Fruit fly (Drosophila melanogaster): ENCODE results near the gene CG1316.

The CG1316 gene

DNA sequence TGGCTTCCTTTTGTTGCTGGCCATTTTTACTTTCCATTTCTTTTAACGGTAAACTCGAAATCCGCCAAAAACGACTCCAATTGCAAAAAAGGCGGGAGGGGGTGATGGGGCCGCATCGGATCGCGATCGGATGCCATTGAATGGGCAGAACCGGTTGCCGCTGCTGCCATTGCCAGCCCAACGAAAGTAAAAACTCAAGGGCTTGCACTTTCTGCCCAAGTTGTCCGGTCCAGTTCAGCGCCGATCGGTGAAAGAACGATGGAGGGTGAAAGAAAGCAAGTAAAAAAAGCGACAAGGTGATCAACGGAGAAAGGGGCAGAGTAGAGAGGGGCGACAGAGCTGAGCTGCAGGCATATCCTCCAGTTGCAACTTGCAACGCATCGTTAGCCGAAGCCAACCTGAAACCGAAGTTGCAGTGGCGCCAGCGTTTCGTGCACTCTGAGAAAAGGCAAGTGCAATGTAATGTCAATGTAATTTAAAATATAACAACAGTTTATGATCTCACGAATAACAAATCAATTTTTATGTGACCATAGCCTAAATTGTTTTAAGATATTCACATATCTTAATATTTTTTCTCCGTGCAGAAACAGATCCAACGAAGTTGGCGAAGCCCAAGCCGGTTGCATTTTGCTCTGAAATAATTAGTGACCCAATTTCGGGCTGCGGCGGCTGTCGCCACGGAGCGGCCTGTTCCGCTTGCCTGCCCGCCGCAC lies 20.8 kb downstream of the CG1316 start:
- TF ChIP-seq br (GFP tag; optimal IDR thresholded peaks at IDR 0.05), result peak; percentile 59
- TF ChIP-seq CrebA (GFP tag; optimal IDR thresholded peaks at IDR 0.05; ENCODE audit: borderline replicate concordance), result no peak
- TF ChIP-seq rgr (GFP tag; optimal IDR thresholded peaks at IDR 0.05), result peak; percentile 63
- TF ChIP-seq psq (GFP tag; optimal IDR thresholded peaks at IDR 0.05), result peak; percentile 46
- no peak for TF ChIP-seq Dif (GFP tag; optimal IDR thresholded peaks at IDR 0.05; ENCODE audit: partially characterized antibody)
- peak; percentile 31 for TF ChIP-seq woc (GFP tag; optimal IDR thresholded peaks at IDR 0.05)
- peak; percentile 60 for TF ChIP-seq OdsH (GFP tag; optimal IDR thresholded peaks at IDR 0.05)
- TF ChIP-seq Sp1 (GFP tag; optimal IDR thresholded peaks at IDR 0.05), result peak; percentile 65
- peak; percentile 75 for TF ChIP-seq fru (GFP tag; optimal IDR thresholded peaks at IDR 0.05)
- no peak for TF ChIP-seq Dfd (GFP tag; optimal IDR thresholded peaks at IDR 0.05)
- TF ChIP-seq dmrt93B (GFP tag; optimal IDR thresholded peaks at IDR 0.05), result peak; percentile 34
- no peak for TF ChIP-seq Hr83 (GFP tag; optimal IDR thresholded peaks at IDR 0.05; ENCODE audit: poor library complexity, severe bottlenecking)
- TF ChIP-seq foxo (GFP tag; optimal IDR thresholded peaks at IDR 0.05), result peak in 1 of 2 experiments; percentile 61
- TF ChIP-seq HLH106 (tag; optimal IDR thresholded peaks at IDR 0.05), result peak; percentile 68
- peak; percentile 68 for TF ChIP-seq ey (GFP tag; optimal IDR thresholded peaks at IDR 0.05)
- TF ChIP-seq h (GFP tag; optimal IDR thresholded peaks at IDR 0.05), result peak; percentile 77

- no peak for TF ChIP-seq foxo (GFP tag; optimal IDR thresholded peaks at IDR 0.05)
- TF ChIP-seq Myc (optimal IDR thresholded peaks at IDR 0.05), result no peak
- no peak for TF ChIP-seq tai (GFP tag; optimal IDR thresholded peaks at IDR 0.05)
- no peak for TF ChIP-seq sage (GFP tag; optimal IDR thresholded peaks at IDR 0.05)
- TF ChIP-seq Dfd (GFP tag; optimal IDR thresholded peaks at IDR 0.05), result no peak
- no peak for TF ChIP-seq br (GFP tag; optimal IDR thresholded peaks at IDR 0.05)
- TF ChIP-seq Vsx2 (GFP tag; optimal IDR thresholded peaks at IDR 0.05; ENCODE audit: partially characterized antibody), result no peak
- no peak for TF ChIP-seq Mio (GFP tag; optimal IDR thresholded peaks at IDR 0.05)
- no peak for TF ChIP-seq h (GFP tag; optimal IDR thresholded peaks at IDR 0.05)
- TF ChIP-seq dmrt93B (GFP tag; optimal IDR thresholded peaks at IDR 0.05), result no peak
- TF ChIP-seq Hr78 (GFP tag; optimal IDR thresholded peaks at IDR 0.05), result no peak
- no peak for TF ChIP-seq HLH106 (tag; optimal IDR thresholded peaks at IDR 0.05)
- TF ChIP-seq jim (GFP tag; optimal IDR thresholded peaks at IDR 0.05), result no peak
These were observed 24.2 kb downstream of the CG1316 start, which contains the start of gene dyl for dm6 chr3L:4307691-4308383. TSS of gene dyl (minus strand) at chr3L:4307718.

DNA sequence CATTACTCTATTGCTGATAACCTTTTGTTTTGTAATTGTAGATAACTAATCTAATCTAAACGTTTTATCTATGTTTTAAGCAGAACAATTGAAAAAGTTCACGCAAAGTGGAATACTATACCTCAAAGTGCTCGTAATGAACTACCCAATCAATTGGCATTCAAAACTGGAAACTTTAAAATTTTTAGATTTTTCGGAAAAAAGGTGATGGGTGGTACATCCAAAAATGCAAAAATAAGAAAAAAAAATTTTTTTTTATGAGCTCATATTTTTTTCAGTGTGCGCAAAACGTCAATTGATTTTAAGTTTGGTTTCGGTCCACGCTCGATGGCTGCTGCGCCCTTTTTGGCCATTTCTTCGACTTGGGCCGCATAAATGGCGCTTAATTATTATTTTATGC lies 27.0 kb downstream of the CG1316 start:
- TF ChIP-seq usp (GFP tag; optimal IDR thresholded peaks at IDR 0.05) (no peak), psq (GFP tag; optimal IDR thresholded peaks at IDR 0.05) (no peak), dsf (GFP tag; optimal IDR thresholded peaks at IDR 0.05; ENCODE audit: borderline replicate concordance) (no peak), Mio (GFP tag; optimal IDR thresholded peaks at IDR 0.05) (no peak), br (GFP tag; optimal IDR thresholded peaks at IDR 0.05) (no peak), dmrt93B (GFP tag; optimal IDR thresholded peaks at IDR 0.05) (no peak), Vsx2 (GFP tag; optimal IDR thresholded peaks at IDR 0.05; ENCODE audit: partially characterized antibody) (no peak), GATAd (GFP tag; optimal IDR thresholded peaks at IDR 0.05) (no peak)

DNA sequence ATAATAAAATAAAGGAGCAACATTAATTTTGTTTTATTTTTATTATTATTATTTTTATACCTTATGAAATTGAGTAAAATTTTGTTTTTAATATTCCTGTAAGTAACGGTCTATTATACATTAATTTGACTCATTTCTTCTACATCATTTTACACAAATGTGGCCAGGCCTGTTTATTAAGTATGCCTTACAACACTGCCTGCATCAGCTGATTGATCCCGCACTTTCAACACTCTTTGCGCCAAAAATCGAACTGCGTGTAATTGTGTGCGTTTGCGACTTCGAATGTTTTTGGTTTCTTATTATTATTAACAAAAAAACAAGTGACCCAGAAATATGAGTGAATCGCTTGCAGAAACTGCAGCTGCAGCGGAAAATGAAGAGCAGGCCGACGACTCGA lies 29.6 kb downstream of the CG1316 start, which contains the start of gene Claspin:
Claspin (plus strand) TSS at position 185 of the 400 bp plus-strand sequence.
- peak; percentile 25 for TF ChIP-seq psq (GFP tag; optimal IDR thresholded peaks at IDR 0.05)
- TF ChIP-seq Myc (optimal IDR thresholded peaks at IDR 0.05), result no peak
- TF ChIP-seq OdsH (GFP tag; optimal IDR thresholded peaks at IDR 0.05), result peak; percentile 42
- no peak for TF ChIP-seq Dfd (GFP tag; optimal IDR thresholded peaks at IDR 0.05)
- TF ChIP-seq dsf (GFP tag; optimal IDR thresholded peaks at IDR 0.05; ENCODE audit: borderline replicate concordance), result peak; percentile 64
- peak; percentile 29 for TF ChIP-seq sv (GFP tag; optimal IDR thresholded peaks at IDR 0.05)
- no peak for TF ChIP-seq lola (GFP tag; optimal IDR thresholded peaks at IDR 0.05)
- TF ChIP-seq ey (GFP tag; optimal IDR thresholded peaks at IDR 0.05), result peak; percentile 33
- peak; percentile 89 for TF ChIP-seq Hr83 (GFP tag; optimal IDR thresholded peaks at IDR 0.05; ENCODE audit: poor library complexity, severe bottlenecking)
- TF ChIP-seq fru (GFP tag; optimal IDR thresholded peaks at IDR 0.05), result peak; percentile 50
- peak; percentile 72 for TF ChIP-seq rgr (GFP tag; optimal IDR thresholded peaks at IDR 0.05)
- peak; percentile 75 for TF ChIP-seq Hnf4 (GFP tag; optimal IDR thresholded peaks at IDR 0.05)
- peak; percentile 16 for TF ChIP-seq HLH106 (tag; optimal IDR thresholded peaks at IDR 0.05)
- peak; percentile 57 for TF ChIP-seq tai (GFP tag; optimal IDR thresholded peaks at IDR 0.05)
- TF ChIP-seq Jra (GFP tag; optimal IDR thresholded peaks at IDR 0.05), result peak; percentile 18
- TF ChIP-seq foxo (GFP tag; optimal IDR thresholded peaks at IDR 0.05), result no peak

All from whole organism, wandering third instar larva.